Worm (Caenorhabditis elegans) whole organism, late embryonic: Measurements from ENCODE around the gene Y57G11C.5.

ENCODE experiments used
- T23F11.4 ChIP-seq: fragments of 200-800 bp; sonication (Bioruptor generic); optimal IDR thresholded peaks from 2 replicates; lab custom pipeline; 2018; ENCODE audit warnings: mild to moderate bottlenecking, missing genetic modification characterization, missing compliant biosample characterization
- ama-1 ChIP-seq: fragments of 150-350 bp; optimal IDR thresholded peaks from 2 replicates; lab custom pipeline; 2014
- ceh-19 ChIP-seq: fragments of 200-800 bp; sonication (Bioruptor generic); optimal IDR thresholded peaks from 2 replicates; lab custom pipeline; 2018; ENCODE audit warnings: mild to moderate bottlenecking, missing genetic modification characterization, missing compliant biosample characterization
- fkh-10 ChIP-seq: fragments of 150-350 bp; optimal IDR thresholded peaks from 2 replicates; lab custom pipeline; 2014; ENCODE audit warnings: missing biosample characterization, missing genetic modification reagents, missing genetic modification characterization
- npax-4 ChIP-seq: sonication (generic microtip); optimal IDR thresholded peaks from 2 replicates; lab custom pipeline; 2016; ENCODE audit warnings: missing genetic modification characterization, missing compliant biosample characterization
- pat-9 ChIP-seq: fragments of 200-800 bp; sonication (Bioruptor generic); optimal IDR thresholded peaks from 2 replicates; lab custom pipeline; 2018; ENCODE audit warnings: mild to moderate bottlenecking, missing genetic modification characterization, moderate library complexity, missing compliant biosample characterization
- pha-4 ChIP-seq: fragments of 150-350 bp; optimal IDR thresholded peaks from 2 replicates; lab custom pipeline; 2018; ENCODE audit warnings: missing biosample characterization, missing genetic modification reagents, missing genetic modification characterization
- rnt-1 ChIP-seq: sonication (generic microtip); optimal IDR thresholded peaks from 2 replicates; lab custom pipeline; 2016; ENCODE audit warnings: missing genetic modification characterization, missing compliant biosample characterization
- sox-2 ChIP-seq: fragments of 200-800 bp; sonication (Bioruptor generic); IDR thresholded peaks from 2 replicates; pipeline ENCODE4 v1.3.6; 2022; ENCODE audit warnings: missing genetic modification reagents, missing genetic modification characterization, missing compliant biosample characterization
- unc-42 ChIP-seq: sonication (generic microtip); optimal IDR thresholded peaks from 2 replicates; lab custom pipeline; 2016; ENCODE audit warnings: missing genotype, missing genetic modification characterization, missing compliant biosample characterization

DNA sequence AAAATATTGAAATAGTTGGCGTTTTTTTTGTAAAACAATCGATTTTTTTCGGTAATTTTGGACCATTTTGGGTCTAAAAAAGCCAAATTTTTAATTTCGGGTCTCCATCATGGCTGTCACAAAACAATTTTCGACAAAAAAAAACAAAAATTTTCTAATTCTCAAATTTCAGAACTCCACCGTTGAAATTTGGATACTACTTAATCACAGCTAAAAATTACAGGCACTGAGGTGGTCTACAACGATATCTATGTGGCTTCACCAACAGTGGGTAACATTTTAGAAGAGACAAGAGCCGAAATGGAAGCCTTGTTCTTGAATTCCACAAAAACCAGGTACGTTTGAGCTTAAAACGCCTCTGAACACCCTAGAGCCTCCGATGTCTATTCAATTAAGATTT, 37.1 kb upstream of the Y57G11C.5 start, which contains the start of gene Y57G11C.1142:
- TF ChIP-seq ceh-19 (GFP tag; lab: Kevin White, UChicago) (no peak), npax-4 (no peak), pha-4 (tag; lab: Kevin White, UChicago) (no peak), ama-1 (no peak), pat-9 (tag; lab: Kevin White, UChicago) (no peak), rnt-1 (tag; lab: Kevin White, UChicago) (no peak), fkh-10 (GFP tag; lab: Kevin White, UChicago) (no peak), sox-2 (GFP tag; lab: Robert Waterston, UW) (no peak), T23F11.4 (GFP tag; lab: Kevin White, UChicago) (no peak), unc-42 (tag; lab: Kevin White, UChicago) (no peak)
